Fruit fly (Drosophila melanogaster): Measurements from ENCODE around the gene CG18628.
A peak's percentile ranks its signal among the peaks of the same experiment; 100 is the strongest.

Gene CG18628

DNA sequence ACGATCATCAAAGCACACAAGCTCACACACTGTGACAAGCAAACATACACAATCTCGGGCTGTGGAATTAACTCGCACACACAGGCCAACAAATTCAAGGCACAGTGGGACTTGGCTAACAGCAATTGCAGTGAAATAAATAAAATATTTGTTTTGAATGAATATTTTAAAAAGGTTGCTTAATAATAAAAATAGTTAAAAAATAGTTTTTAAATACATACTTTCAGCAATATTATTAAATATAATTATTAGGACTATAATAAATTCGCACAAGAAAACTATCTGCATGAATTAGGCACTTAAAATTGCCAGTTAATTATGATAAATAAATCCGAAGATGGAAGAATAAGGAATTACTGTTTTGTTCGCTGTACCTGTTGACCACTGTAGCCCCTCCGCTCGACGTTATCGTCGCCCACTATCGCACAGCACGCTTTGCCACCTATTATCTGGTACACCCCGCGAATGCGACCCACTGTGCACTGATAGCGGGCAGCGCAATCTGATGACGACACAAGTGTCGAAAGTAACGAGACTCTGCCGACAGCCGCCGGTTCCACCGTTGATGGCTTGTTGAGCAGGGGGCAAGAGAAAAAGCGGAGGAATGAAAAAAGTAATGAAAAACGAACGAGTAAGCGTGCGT lies 43.3 kb downstream of the CG18628 start (continued):
- TF ChIP-seq stc (GFP tag; IDR thresholded peaks at IDR 0.05) = peak; percentile 98
- TF ChIP-seq HLHmδ (GFP tag; optimal IDR thresholded peaks at IDR 0.05) = peak; percentile 83
- TF ChIP-seq C15 (GFP tag; IDR thresholded peaks at IDR 0.05) = peak; percentile 94
- TF ChIP-seq jigr1 (GFP tag; IDR thresholded peaks at IDR 0.05) = peak; percentile 98
- TF ChIP-seq grau (tag; optimal IDR thresholded peaks at IDR 0.05) = peak; percentile 100
- peak; percentile 96 for TF ChIP-seq CG32772 (GFP tag; IDR thresholded peaks at IDR 0.05)
- peak; percentile 50 for TF ChIP-seq Myb (GFP tag; optimal IDR thresholded peaks at IDR 0.05)
- peak; percentile 98 for TF ChIP-seq phol (tag; optimal IDR thresholded peaks at IDR 0.05)
- peak; percentile 91 for TF ChIP-seq zen (tag; optimal IDR thresholded peaks at IDR 0.05)
- peak; percentile 98 for TF ChIP-seq fd96Cb (tag; optimal IDR thresholded peaks at IDR 0.05)
- TF ChIP-seq ash1 (GFP tag; optimal IDR thresholded peaks at IDR 0.05) = no peak
- peak; percentile 61 for TF ChIP-seq Sry-β (GFP tag; optimal IDR thresholded peaks at IDR 0.05)
- no peak for TF ChIP-seq D (optimal IDR thresholded peaks at IDR 0.05)
- TF ChIP-seq D (GFP tag; optimal IDR thresholded peaks at IDR 0.05) = peak; percentile 99
- TF ChIP-seq E2f2 (GFP tag; IDR thresholded peaks at IDR 0.05) = peak; percentile 87
- TF ChIP-seq z (GFP tag; IDR thresholded peaks at IDR 0.05) = no peak
- peak; percentile 99 for TF ChIP-seq Meics (GFP tag; optimal IDR thresholded peaks at IDR 0.05)
- peak; percentile 97 for TF ChIP-seq CG4707 (GFP tag; optimal IDR thresholded peaks at IDR 0.05)
- peak; percentile 99 for TF ChIP-seq CG2678 (tag; optimal IDR thresholded peaks at IDR 0.05)
- TF ChIP-seq vfl (GFP tag; optimal IDR thresholded peaks at IDR 0.05) = peak; percentile 76
- no peak for TF ChIP-seq usp (GFP tag; optimal IDR thresholded peaks at IDR 0.05)
- TF ChIP-seq CTCF (GFP tag; optimal IDR thresholded peaks at IDR 0.05) = peak; percentile 71
- peak; percentile 95 for TF ChIP-seq CG18764 (GFP tag; optimal IDR thresholded peaks at IDR 0.05)
- peak; percentile 94 for TF ChIP-seq Mad (GFP tag; optimal IDR thresholded peaks at IDR 0.05)
- peak; percentile 98 for TF ChIP-seq CG6689 (GFP tag; IDR thresholded peaks at IDR 0.05)
- TF ChIP-seq fd102C (GFP tag; optimal IDR thresholded peaks at IDR 0.05) = no peak
- TF ChIP-seq org-1 (GFP tag; optimal IDR thresholded peaks at IDR 0.05) = peak; percentile 98
- peak; percentile 91 for TF ChIP-seq ham (GFP tag; IDR thresholded peaks at IDR 0.05)
- no peak for TF ChIP-seq gfzf (GFP tag; optimal IDR thresholded peaks at IDR 0.05)
- peak; percentile 84 for TF ChIP-seq schlank (tag; optimal IDR thresholded peaks at IDR 0.05)
- TF ChIP-seq lola (GFP tag; optimal IDR thresholded peaks at IDR 0.05) = peak in 1 of 3 experiments; percentile 98
- TF ChIP-seq odd (GFP tag; optimal IDR thresholded peaks at IDR 0.05) = peak; percentile 99
- no peak; the same call in none of the 2 replicates for TF ChIP-seq Doc2 (GFP tag; IDR thresholded peaks at IDR 0.05)
- TF ChIP-seq dati (GFP tag; IDR thresholded peaks at IDR 0.05) = peak; percentile 86
- TF ChIP-seq CG7271 (tag; optimal IDR thresholded peaks at IDR 0.05) = peak; percentile 72
- peak; percentile 95 for TF ChIP-seq H2.0 (GFP tag; IDR thresholded peaks at IDR 0.05)
- TF ChIP-seq pita (GFP tag; optimal IDR thresholded peaks at IDR 0.05) = no peak
- TF ChIP-seq CG33213 (GFP tag; optimal IDR thresholded peaks at IDR 0.05) = peak; percentile 63
- TF ChIP-seq ara (GFP tag; IDR thresholded peaks at IDR 0.05) = peak; percentile 91
- TF ChIP-seq CG1792 (GFP tag; optimal IDR thresholded peaks at IDR 0.05) = peak; percentile 36
- peak; percentile 99 for TF ChIP-seq Hmr (GFP tag; optimal IDR thresholded peaks at IDR 0.05)
- TF ChIP-seq lbe (GFP tag; optimal IDR thresholded peaks at IDR 0.05) = peak; percentile 90
- peak; percentile 44 for TF ChIP-seq Sry-δ (GFP tag; optimal IDR thresholded peaks at IDR 0.05)
- peak; percentile 76 for TF ChIP-seq sens-2 (GFP tag; IDR thresholded peaks at IDR 0.05)
- TF ChIP-seq Bgb (GFP tag; IDR thresholded peaks at IDR 0.05; ENCODE audit: partially characterized antibody) = no peak
- peak; percentile 66 for TF ChIP-seq wek (GFP tag; optimal IDR thresholded peaks at IDR 0.05)
- peak; percentile 95 for TF ChIP-seq gsb (GFP tag; IDR thresholded peaks at IDR 0.05)
- TF ChIP-seq NC2α (GFP tag; optimal IDR thresholded peaks at IDR 0.05) = no peak
- peak; percentile 87 for TF ChIP-seq mirr (GFP tag; optimal IDR thresholded peaks at IDR 0.05)
- TF ChIP-seq CG13894 (tag; optimal IDR thresholded peaks at IDR 0.05) = peak; percentile 94
- TF ChIP-seq row (GFP tag; IDR thresholded peaks at IDR 0.05) = peak; percentile 99
